Fruit fly (Drosophila melanogaster) whole organism, embryonic: Measurements from ENCODE around the gene COX7AL2.

Experiments
- Atf-2 ChIP-seq: fragments of 200-800 bp; sonication (Bioruptor generic); optimal IDR thresholded peaks from 2 replicates; lab custom pipeline; 2016; ENCODE audit warnings: missing biosample characterization, missing genetic modification characterization
- Bdp1 ChIP-seq: fragments of 200-800 bp; sonication (Bioruptor generic); optimal IDR thresholded peaks from 3 replicates; lab custom pipeline; 2016; ENCODE audit warnings: missing biosample characterization, missing genetic modification characterization
- CG10431 ChIP-seq: fragments of 200-800 bp; sonication (Bioruptor generic); optimal IDR thresholded peaks from 3 replicates; lab custom pipeline; 2018; ENCODE audit warnings: missing biosample characterization, mild to moderate bottlenecking, missing genetic modification characterization
- CG11247 ChIP-seq: fragments of 200-800 bp; sonication (Bioruptor generic); IDR thresholded peaks from 2 replicates; pipeline ENCODE4 v1.3.6; 2022; ENCODE audit warnings: missing biosample characterization, missing genetic modification characterization
- CG11456 ChIP-seq: fragments of 200-800 bp; sonication (Bioruptor generic); IDR thresholded peaks from 3 replicates; pipeline ENCODE4 v1.3.6; 2022; ENCODE audit warnings: missing biosample characterization, missing genetic modification characterization
- CG11695 ChIP-seq: fragments of 200-800 bp; sonication (Bioruptor generic); IDR thresholded peaks from 3 replicates; pipeline ENCODE4 v1.3.6; 2022; ENCODE audit warnings: missing biosample characterization, missing genetic modification characterization
- CG12219 ChIP-seq: fragments of 200-800 bp; sonication (Bioruptor generic); optimal IDR thresholded peaks from 3 replicates; lab custom pipeline; 2018; ENCODE audit warnings: missing biosample characterization, mild to moderate bottlenecking, missing genetic modification characterization
- CG1233 ChIP-seq: fragments of 200-800 bp; sonication (Bioruptor generic); optimal IDR thresholded peaks from 4 replicates; lab custom pipeline; 2018; ENCODE audit warnings: missing biosample characterization, mild to moderate bottlenecking, missing genetic modification characterization
- CG14710 ChIP-seq: fragments of 200-800 bp; sonication (Bioruptor generic); optimal IDR thresholded peaks from 3 replicates; lab custom pipeline; 2019; ENCODE audit warnings: missing biosample characterization, mild to moderate bottlenecking, missing genetic modification characterization, moderate library complexity
- CG14965 ChIP-seq: fragments of 200-800 bp; sonication (Bioruptor generic); optimal IDR thresholded peaks from 2 replicates; lab custom pipeline; 2016; ENCODE audit warnings: missing biosample characterization, missing genetic modification characterization, borderline replicate concordance
- CG1603 ChIP-seq: fragments of 200-800 bp; sonication (Bioruptor generic); optimal IDR thresholded peaks from 2 replicates; lab custom pipeline; 2019; ENCODE audit warnings: missing biosample characterization, mild to moderate bottlenecking, missing genetic modification characterization, moderate library complexity
- CG17802 ChIP-seq: fragments of 200-800 bp; sonication (Bioruptor generic); optimal IDR thresholded peaks from 2 replicates; lab custom pipeline; 2018; ENCODE audit warnings: missing biosample characterization, mild to moderate bottlenecking, missing genetic modification characterization, moderate library complexity
- CG2199 ChIP-seq: fragments of 200-800 bp; sonication (Bioruptor generic); IDR thresholded peaks from 3 replicates; pipeline ENCODE4 v1.3.6; 2022; ENCODE audit warnings: missing biosample characterization, missing genetic modification characterization
- CG31365 ChIP-seq: fragments of 200-800 bp; sonication (Bioruptor generic); optimal IDR thresholded peaks from 2 replicates; lab custom pipeline; 2018; ENCODE audit warnings: missing biosample characterization, mild to moderate bottlenecking, missing genetic modification characterization
- CG31388 ChIP-seq: fragments of 200-800 bp; sonication (Bioruptor generic); optimal IDR thresholded peaks from 2 replicates; lab custom pipeline; 2016; ENCODE audit warnings: missing biosample characterization, missing genetic modification characterization
- CG32772 ChIP-seq: fragments of 200-800 bp; sonication (Bioruptor generic); IDR thresholded peaks from 2 replicates; pipeline ENCODE4 v1.3.6; 2022; ENCODE audit warnings: missing biosample characterization, missing genetic modification characterization
- CG3838 ChIP-seq: fragments of 200-800 bp; sonication (Bioruptor generic); optimal IDR thresholded peaks from 3 replicates; lab custom pipeline; 2016; ENCODE audit warnings: missing biosample characterization, missing genetic modification characterization
- CG3847 ChIP-seq: fragments of 200-800 bp; sonication (Bioruptor generic); IDR thresholded peaks from 2 replicates; pipeline ENCODE4 v1.3.6; 2022; ENCODE audit warnings: missing biosample characterization, missing genetic modification characterization
- CG4282 ChIP-seq: fragments of 200-800 bp; sonication (Bioruptor generic); optimal IDR thresholded peaks from 2 replicates; lab custom pipeline; 2016; ENCODE audit warnings: missing biosample characterization, missing genetic modification characterization
- CG4730 ChIP-seq: fragments of 200-800 bp; sonication (Bioruptor generic); IDR thresholded peaks from 2 replicates; pipeline ENCODE4 v1.3.6; 2022; ENCODE audit warnings: missing biosample characterization, missing genetic modification characterization
- CG6254 ChIP-seq: fragments of 200-800 bp; sonication (Bioruptor generic); optimal IDR thresholded peaks from 3 replicates; lab custom pipeline; 2017; ENCODE audit warnings: mild to moderate bottlenecking, missing biosample characterization, missing genetic modification reagents, missing genetic modification characterization
- CG8388 ChIP-seq: fragments of 200-800 bp; sonication (Bioruptor generic); optimal IDR thresholded peaks from 2 replicates; lab custom pipeline; 2019; ENCODE audit warnings: missing biosample characterization, mild to moderate bottlenecking, missing genetic modification characterization, moderate library complexity
- CG9797 ChIP-seq: fragments of 200-800 bp; sonication (Bioruptor generic); optimal IDR thresholded peaks from 3 replicates; lab custom pipeline; 2018; ENCODE audit warnings: missing biosample characterization, mild to moderate bottlenecking, missing genetic modification characterization
- D19A ChIP-seq: fragments of 200-800 bp; optimal IDR thresholded peaks from 3 replicates; lab custom pipeline; 2019; ENCODE audit warnings: missing biosample characterization, mild to moderate bottlenecking, missing genetic modification characterization, moderate library complexity
- Ets65A ChIP-seq: fragments of 200-800 bp; sonication (Bioruptor generic); peaks from one replicate; lab custom pipeline; 2016; ENCODE audit warnings: missing biosample characterization, missing genetic modification characterization
- Mes4 ChIP-seq: fragments of 200-800 bp; sonication (Bioruptor generic); optimal IDR thresholded peaks from 2 replicates; lab custom pipeline; 2016; ENCODE audit warnings: missing biosample characterization, missing genetic modification characterization
- NFAT ChIP-seq: fragments of 200-800 bp; sonication (Bioruptor generic); IDR thresholded peaks from 2 replicates; pipeline ENCODE4 v1.3.6; 2022; ENCODE audit warnings: missing biosample characterization, missing genetic modification characterization
- Neu2 ChIP-seq: fragments of 200-800 bp; sonication (Bioruptor generic); optimal IDR thresholded peaks from 3 replicates; lab custom pipeline; 2016; ENCODE audit warnings: missing biosample characterization, missing genetic modification characterization, borderline replicate concordance
- Opbp ChIP-seq: fragments of 200-800 bp; sonication (Bioruptor generic); IDR thresholded peaks from 3 replicates; pipeline ENCODE4 v1.3.6; 2022; ENCODE audit warnings: missing biosample characterization, missing genetic modification characterization; ENCODE audit not compliant: partially characterized antibody
- Ptx1 ChIP-seq: fragments of 200-800 bp; sonication (Bioruptor generic); IDR thresholded peaks from 2 replicates; pipeline ENCODE4 v1.3.6; 2022; ENCODE audit warnings: missing biosample characterization, missing genetic modification characterization
- Scr ChIP-seq: fragments of 200-800 bp; sonication (Bioruptor generic); IDR thresholded peaks from 2 replicates; pipeline ENCODE4 v1.3.6; 2022; ENCODE audit warnings: missing biosample characterization, missing genetic modification characterization; ENCODE audit not compliant: partially characterized antibody
- Side ChIP-seq: fragments of 200-800 bp; sonication (Bioruptor generic); optimal IDR thresholded peaks from 2 replicates; lab custom pipeline; 2016; ENCODE audit warnings: missing biosample characterization, missing genetic modification characterization
- Usf ChIP-seq: fragments of 200-800 bp; sonication (Bioruptor generic); optimal IDR thresholded peaks from 2 replicates; lab custom pipeline; 2017; ENCODE audit warnings: missing genotype, missing biosample characterization, missing genetic modification characterization
- aop ChIP-seq: fragments of 200-800 bp; sonication (Bioruptor generic); IDR thresholded peaks from 2 replicates; pipeline ENCODE4 v1.3.6; 2022; ENCODE audit warnings: missing biosample characterization, missing genetic modification characterization
- bbx ChIP-seq: fragments of 200-800 bp; sonication (Bioruptor generic); IDR thresholded peaks from 2 replicates; pipeline ENCODE4 v1.3.6; 2022; ENCODE audit warnings: missing biosample characterization, missing genetic modification characterization; ENCODE audit not compliant: partially characterized antibody
- corto ChIP-seq: fragments of 200-800 bp; sonication (Bioruptor generic); optimal IDR thresholded peaks from 2 replicates; lab custom pipeline; 2016; ENCODE audit warnings: missing biosample characterization, mild to moderate bottlenecking, missing genetic modification characterization, moderate library complexity
- exex ChIP-seq: fragments of 200-800 bp; sonication (Bioruptor generic); optimal IDR thresholded peaks from 4 replicates; lab custom pipeline; 2018; ENCODE audit warnings: missing biosample characterization, mild to moderate bottlenecking, missing genetic modification characterization, moderate library complexity
- fd3F ChIP-seq: fragments of 200-800 bp; sonication (Bioruptor generic); optimal IDR thresholded peaks from 2 replicates; lab custom pipeline; 2018; ENCODE audit warnings: missing biosample characterization, mild to moderate bottlenecking, missing genetic modification characterization, moderate library complexity
- gcm2 ChIP-seq: fragments of 200-800 bp; sonication (Bioruptor generic); optimal IDR thresholded peaks from 2 replicates; lab custom pipeline; 2016; ENCODE audit warnings: missing biosample characterization, missing genetic modification characterization
- gem ChIP-seq: fragments of 200-800 bp; sonication (Bioruptor generic); optimal IDR thresholded peaks from 2 replicates; lab custom pipeline; 2019; ENCODE audit warnings: missing biosample characterization, mild to moderate bottlenecking, missing genetic modification characterization, moderate library complexity
- gsb-n ChIP-seq: fragments of 200-800 bp; sonication (Bioruptor generic); optimal IDR thresholded peaks from 3 replicates; lab custom pipeline; 2018; ENCODE audit warnings: missing biosample characterization, mild to moderate bottlenecking, missing genetic modification characterization
- jing ChIP-seq: fragments of 200-800 bp; sonication (Bioruptor generic); optimal IDR thresholded peaks from 2 replicates; lab custom pipeline; 2018; ENCODE audit warnings: missing biosample characterization, mild to moderate bottlenecking, missing genetic modification characterization
- onecut ChIP-seq: fragments of 200-800 bp; sonication (Bioruptor generic); IDR thresholded peaks from 2 replicates; pipeline ENCODE4 v1.3.6; 2022; ENCODE audit warnings: missing biosample characterization, missing genetic modification characterization
- ranshi ChIP-seq: fragments of 200-800 bp; sonication (Bioruptor generic); IDR thresholded peaks from 2 replicates; pipeline ENCODE4 v1.3.6; 2022; ENCODE audit warnings: missing biosample characterization, missing genetic modification characterization
- row ChIP-seq: fragments of 200-800 bp; sonication (Bioruptor generic); IDR thresholded peaks from 3 replicates; pipeline ENCODE4 v1.3.6; 2022; ENCODE audit warnings: missing biosample characterization, missing genetic modification characterization
- sens-2 ChIP-seq: fragments of 200-800 bp; sonication (Bioruptor generic); IDR thresholded peaks from 2 replicates; pipeline ENCODE4 v1.3.6; 2022; ENCODE audit warnings: missing biosample characterization, missing genetic modification characterization
- sim ChIP-seq: fragments of 200-800 bp; sonication (Bioruptor generic); IDR thresholded peaks from 2 replicates; pipeline ENCODE4 v1.3.6; 2022; ENCODE audit warnings: missing biosample characterization, missing genetic modification characterization
- tio ChIP-seq: fragments of 200-800 bp; sonication (Bioruptor generic); optimal IDR thresholded peaks from 2 replicates; lab custom pipeline; 2017; ENCODE audit warnings: missing biosample characterization, missing genetic modification characterization, inconsistent platforms
- trem ChIP-seq: fragments of 200-800 bp; optimal IDR thresholded peaks from 3 replicates; lab custom pipeline; 2019; ENCODE audit warnings: missing biosample characterization, mild to moderate bottlenecking, missing genetic modification characterization, moderate library complexity
- unc-4 ChIP-seq: fragments of 200-800 bp; sonication (Bioruptor generic); IDR thresholded peaks from 2 replicates; pipeline ENCODE4 v1.3.6; 2022; ENCODE audit warnings: missing biosample characterization, missing genetic modification characterization; ENCODE audit not compliant: partially characterized antibody
- wek ChIP-seq: fragments of 200-800 bp; sonication (Bioruptor generic); optimal IDR thresholded peaks from 3 replicates; lab custom pipeline; 2018; ENCODE audit warnings: missing biosample characterization, mild to moderate bottlenecking, missing genetic modification characterization, moderate library complexity
- yki ChIP-seq: fragments of >200 bp; optimal IDR thresholded peaks from 3 replicates; lab custom pipeline; 2018

COX7AL2 gene

dm6 chr2L:2214004-2214403 lies 16.3 kb upstream of the COX7AL2 start, which contains the start of the genes Uch and CG34174 (continued):
- TF ChIP-seq CG8388 = no peak
- no peak for TF ChIP-seq NFAT
- no peak for TF ChIP-seq aop (GFP tag; lab: Robert Waterston, UW)
- no peak for TF ChIP-seq tio (GFP tag; lab: Kevin White, UChicago)
- no peak for TF ChIP-seq Atf-2 (GFP tag; lab: Kevin White, UChicago)
- 0 out of 3 replicates have a peak, but pooled peaks have one; percentile 17 for TF ChIP-seq Opbp (GFP tag; lab: Robert Waterston, UW)
- TF ChIP-seq CG11695 (GFP tag; lab: Robert Waterston, UW) = no peak
- TF ChIP-seq CG14710 = peak; percentile 100
- no peak for TF ChIP-seq CG17802 (tag; lab: Kevin White, UChicago)
- no peak for TF ChIP-seq CG4282 (GFP tag; lab: Kevin White, UChicago)
- TF ChIP-seq sens-2 = no peak
- TF ChIP-seq CG32772 (GFP tag; lab: Robert Waterston, UW) = no peak
- TF ChIP-seq CG4730 (GFP tag; lab: Robert Waterston, UW) = no peak
- TF ChIP-seq exex (tag; lab: Kevin White, UChicago) = peak; percentile 15
- TF ChIP-seq CG11247 (GFP tag; lab: Robert Waterston, UW) = no peak
- no peak for TF ChIP-seq yki (lab: Kevin White, UChicago)
- TF ChIP-seq CG31365 (tag; lab: Kevin White, UChicago) = no peak
- TF ChIP-seq Neu2 (GFP tag; lab: Kevin White, UChicago) = no peak
- no peak for TF ChIP-seq corto (GFP tag; lab: Kevin White, UChicago)
- no peak for TF ChIP-seq D19A (tag; lab: Kevin White, UChicago)
- no peak for TF ChIP-seq CG31388 (GFP tag; lab: Kevin White, UChicago)
- TF ChIP-seq gem (tag; lab: Kevin White, UChicago) = no peak
- peak; percentile 47 for TF ChIP-seq bbx (GFP tag; lab: Robert Waterston, UW)
- TF ChIP-seq Ets65A (GFP tag; lab: Kevin White, UChicago) = no peak
- no peak for TF ChIP-seq gcm2 (GFP tag; lab: Kevin White, UChicago)
- TF ChIP-seq CG2199 (GFP tag; lab: Robert Waterston, UW) = no peak
- TF ChIP-seq trem (tag; lab: Kevin White, UChicago) = peak; percentile 59
- TF ChIP-seq sim = no peak
- 0 out of 3 replicates have a peak, but pooled peaks have one; percentile 14 for TF ChIP-seq row
- no peak for TF ChIP-seq CG11456 (GFP tag; lab: Robert Waterston, UW)
- TF ChIP-seq Mes4 = no peak
- TF ChIP-seq CG1233 = peak; percentile 9
- no peak for TF ChIP-seq CG10431 (GFP tag; lab: Kevin White, UChicago)
- no peak for TF ChIP-seq CG12219 (GFP tag; lab: Kevin White, UChicago)
- no peak for TF ChIP-seq wek (GFP tag; lab: Kevin White, UChicago)
- no peak for TF ChIP-seq Bdp1 (GFP tag; lab: Kevin White, UChicago)
- peak; percentile 63 for TF ChIP-seq CG3847 (GFP tag; lab: Robert Waterston, UW)
- no peak for TF ChIP-seq Side
- TF ChIP-seq jing (GFP tag; lab: Kevin White, UChicago) = no peak
- no peak for TF ChIP-seq CG3838 (GFP tag; lab: Kevin White, UChicago)
- no peak for TF ChIP-seq onecut
- no peak for TF ChIP-seq CG9797 (GFP tag; lab: Kevin White, UChicago)
- peak; percentile 78 for TF ChIP-seq Scr (GFP tag; lab: Robert Waterston, UW)
- TF ChIP-seq fd3F (GFP tag; lab: Kevin White, UChicago) = no peak
- no peak for TF ChIP-seq Usf (GFP tag; lab: Kevin White, UChicago)
- peak; percentile 77 for TF ChIP-seq unc-4 (GFP tag; lab: Robert Waterston, UW)
- TF ChIP-seq Ptx1 (GFP tag; lab: Robert Waterston, UW) = no peak
- TF ChIP-seq CG14965 = no peak
- TF ChIP-seq gsb-n (tag; lab: Kevin White, UChicago) = no peak
- no peak for TF ChIP-seq ranshi
- TF ChIP-seq CG1603 = peak; percentile 36
- no peak for TF ChIP-seq CG6254 (GFP tag; lab: Kevin White, UChicago)
